Fruit fly (Drosophila melanogaster): Measurements from ENCODE around the gene Rad17.

- no peak for TF ChIP-seq EcR (GFP tag; optimal IDR thresholded peaks at IDR 0.05)
- TF ChIP-seq CG8301 (tag; optimal IDR thresholded peaks at IDR 0.05), result no peak
- no peak for TF ChIP-seq CG9948 (tag; optimal IDR thresholded peaks at IDR 0.05)
- no peak for TF ChIP-seq D1 (tag; optimal IDR thresholded peaks at IDR 0.05)
- TF ChIP-seq Pif1A (GFP tag; optimal IDR thresholded peaks at IDR 0.05), result no peak
- no peak for TF ChIP-seq gl (tag; optimal IDR thresholded peaks at IDR 0.05)
- TF ChIP-seq Snoo (tag; optimal IDR thresholded peaks at IDR 0.05), result no peak
- no peak for TF ChIP-seq fd96Ca (GFP tag; IDR thresholded peaks at IDR 0.05)
- TF ChIP-seq CG32121 (GFP tag; IDR thresholded peaks at IDR 0.05), result no peak
These were observed 31.6 kb upstream of the Rad17 start for dm6 chr3R:14694583-14694982.
